Worm (Caenorhabditis elegans) whole organism, L4 larva: ENCODE measurements around the gene srm-2.

Experiments
- T20F7.1 ChIP-seq: fragments of 200-800 bp; sonication (Bioruptor generic); optimal IDR thresholded peaks from 2 replicates; lab custom pipeline; 2018; ENCODE audit warnings: mild to moderate bottlenecking, missing genetic modification characterization, missing compliant biosample characterization
- Y75B8A.6 ChIP-seq: fragments of 200-800 bp; sonication (Bioruptor generic); IDR thresholded peaks from 2 replicates; pipeline ENCODE4 v1.3.6; 2022; ENCODE audit warnings: missing genetic modification reagents, missing genetic modification characterization, missing compliant biosample characterization
- aha-1 ChIP-seq: fragments of 150-350 bp; peaks from one replicate; lab custom pipeline; 2014; ENCODE audit warnings: missing biosample characterization, missing genetic modification characterization
- dve-1 ChIP-seq: sonication (generic microtip); optimal IDR thresholded peaks from 2 replicates; lab custom pipeline; 2017; ENCODE audit warnings: antibody characterized with exemption, mild to moderate bottlenecking, missing genetic modification characterization, missing compliant biosample characterization; ENCODE audit not compliant: insufficient read depth
- fkh-10 ChIP-seq: fragments of 150-350 bp; optimal IDR thresholded peaks from 2 replicates; lab custom pipeline; 2014; ENCODE audit warnings: missing biosample characterization, missing genetic modification reagents, missing genetic modification characterization
- hlh-30 ChIP-seq: sonication (generic microtip); optimal IDR thresholded peaks from 2 replicates; lab custom pipeline; 2017; ENCODE audit warnings: antibody characterized with exemption, mild to moderate bottlenecking, missing genetic modification characterization, missing compliant biosample characterization; ENCODE audit not compliant: insufficient read depth
- hmg-1.1 ChIP-seq: fragments of 200-800 bp; sonication (Bioruptor generic); IDR thresholded peaks from 2 replicates; pipeline ENCODE4 v1.3.6; 2022; ENCODE audit warnings: missing genetic modification reagents, missing genetic modification characterization, missing compliant biosample characterization
- jun-1 ChIP-seq: fragments of 150-350 bp; optimal IDR thresholded peaks from 2 replicates; lab custom pipeline; 2014; ENCODE audit warnings: missing biosample characterization, missing genetic modification reagents, missing genetic modification characterization
- lin-13 ChIP-seq: fragments of 150-350 bp; optimal IDR thresholded peaks from 2 replicates; lab custom pipeline; 2014; ENCODE audit warnings: missing biosample characterization, missing genetic modification reagents, missing genetic modification characterization
- lin-39 ChIP-seq: fragments of 150-350 bp; optimal IDR thresholded peaks from 2 replicates; lab custom pipeline; 2014; ENCODE audit warnings: missing biosample characterization, missing genetic modification reagents, missing genetic modification characterization
- mdt-29 ChIP-seq: fragments of 200-800 bp; sonication (Bioruptor generic); IDR thresholded peaks from 2 replicates; pipeline ENCODE4 v1.3.6; 2022; ENCODE audit warnings: missing genetic modification reagents, missing genetic modification characterization, missing compliant biosample characterization
- nhr-10 ChIP-seq: fragments of 150-350 bp; optimal IDR thresholded peaks from 2 replicates; lab custom pipeline; 2014; ENCODE audit warnings: missing biosample characterization, missing genetic modification characterization
- nhr-102 ChIP-seq: sonication (generic microtip); optimal IDR thresholded peaks from 2 replicates; lab custom pipeline; 2016; ENCODE audit warnings: mild to moderate bottlenecking, missing genetic modification characterization, moderate library complexity, missing compliant biosample characterization
- nhr-41 ChIP-seq: fragments of 200-800 bp; sonication (Bioruptor generic); IDR thresholded peaks from 2 replicates; pipeline ENCODE4 v1.3.6; 2022; ENCODE audit warnings: missing genetic modification reagents, missing genetic modification characterization, missing compliant biosample characterization
- nhr-77 ChIP-seq: fragments of 150-350 bp; optimal IDR thresholded peaks from 2 replicates; lab custom pipeline; 2014; ENCODE audit warnings: missing biosample characterization, missing genetic modification characterization
- pha-4 ChIP-seq, 2 experiments: fragments of 150-350 bp in 1 of 2; fragments of 200-800 bp in 1 of 2; sonication (Bioruptor generic) in 1 of 2; IDR thresholded peaks in 1 of 2; optimal IDR thresholded peaks in 1 of 2; 2 replicates each; pipeline versions ENCODE4 v1.3.6 to Lab custom; 2014 to 2022; ENCODE audit warnings: missing genetic modification characterization in 2 of 2, missing genetic modification reagents in 2 of 2, missing biosample characterization in 1 of 2, missing compliant biosample characterization in 1 of 2
- php-3 ChIP-seq: fragments of 200-800 bp; sonication (Bioruptor generic); IDR thresholded peaks from 2 replicates; pipeline ENCODE4 v1.3.6; 2022; ENCODE audit warnings: missing genetic modification reagents, missing genetic modification characterization, missing compliant biosample characterization
- rbr-2 ChIP-seq: sonication (generic microtip); optimal IDR thresholded peaks from 2 replicates; lab custom pipeline; 2016; ENCODE audit warnings: missing genotype, missing genetic modification characterization, missing compliant biosample characterization
- set-16 ChIP-seq: fragments of 200-800 bp; sonication (Bioruptor generic); IDR thresholded peaks from 2 replicates; pipeline ENCODE4 v1.3.6; 2022; ENCODE audit warnings: missing genetic modification reagents, missing genetic modification characterization, missing compliant biosample characterization
- snpc-1.2 ChIP-seq: fragments of 200-800 bp; sonication (Bioruptor generic); IDR thresholded peaks from 2 replicates; pipeline ENCODE4 v1.3.6; 2022; ENCODE audit warnings: missing genetic modification reagents, missing genetic modification characterization, missing compliant biosample characterization
- spr-1 ChIP-seq: sonication (generic microtip); optimal IDR thresholded peaks from 2 replicates; lab custom pipeline; 2016; ENCODE audit warnings: mild to moderate bottlenecking, missing genetic modification characterization, missing compliant biosample characterization
- unc-62 ChIP-seq, 3 experiments: fragments of 150-350 bp in 1 of 3; sonication (generic microtip); optimal IDR thresholded peaks in 2 of 3; peaks in 1 of 3; 1 replicate in 1 of 3; 2 replicates in 2 of 3; lab custom pipeline; 2014 to 2017; ENCODE audit warnings: missing biosample characterization in 3 of 3, missing genetic modification characterization in 3 of 3, missing genetic modification reagents in 3 of 3, missing genotype in 1 of 3
- zag-1 ChIP-seq: fragments of 150-350 bp; optimal IDR thresholded peaks from 2 replicates; lab custom pipeline; 2014; ENCODE audit warnings: missing biosample characterization, missing genetic modification characterization
- zfp-3 ChIP-seq: fragments of 200-800 bp; sonication (Bioruptor generic); conservative IDR thresholded peaks from 2 replicates; pipeline ENCODE4 v1.3.6; 2022; ENCODE audit warnings: missing genetic modification reagents, missing genetic modification characterization, missing compliant biosample characterization
- zip-2 ChIP-seq: fragments of 150-350 bp; optimal IDR thresholded peaks from 2 replicates; lab custom pipeline; 2014; ENCODE audit warnings: missing biosample characterization, missing genetic modification characterization

srm-2 gene

ce11 chrIV:5005154-5005553 lies 3.3 kb upstream of the srm-2 start:
- TF ChIP-seq unc-62 (GFP tag; optimal IDR thresholded peaks at IDR 0.05 in 1 of 2; lab: Kevin White, UChicago) (peak in 1 of 2 experiments; percentile 90), unc-62 (tag; optimal IDR thresholded peaks at IDR 0.05; lab: Kevin White, UChicago) (no peak), snpc-1.2 (GFP tag; lab: Robert Waterston, UW) (no peak), Y75B8A.6 (GFP tag; lab: Robert Waterston, UW) (no peak), jun-1 (tag; lab: Kevin White, UChicago) (no peak)

ce11 chrIV:5011025-5011424 lies 2.5 kb downstream of the srm-2 start:
- TF ChIP-seq snpc-1.2 (GFP tag; lab: Robert Waterston, UW): peak; percentile 74

- no peak for TF ChIP-seq T20F7.1
- no peak for TF ChIP-seq pha-4 (GFP tag; IDR thresholded peaks at IDR 0.05; lab: Robert Waterston, UW)
- TF ChIP-seq pha-4 (tag; optimal IDR thresholded peaks at IDR 0.05; lab: Kevin White, UChicago): no peak
- no peak for TF ChIP-seq zfp-3 (GFP tag; lab: Robert Waterston, UW)
- no peak for TF ChIP-seq rbr-2 (tag; lab: Kevin White, UChicago)
- no peak for TF ChIP-seq lin-39 (tag; lab: Kevin White, UChicago)
These were observed 3.8 kb downstream of the srm-2 start, which contains the start of gene srm-1 for ce11 chrIV:5012241-5012640. Gene srm-1, plus strand, starts transcription at chrIV:5012541.

ce11 chrIV:5016461-5016860 lies 8.0 kb downstream of the srm-2 start, which contains the start of gene ssq-4:
Gene ssq-4, plus strand, starts transcription at chrIV:5016479.
- peak; percentile 83 for TF ChIP-seq set-16 (GFP tag; lab: Robert Waterston, UW)

- peak; percentile 82 for TF ChIP-seq set-16 (GFP tag; lab: Robert Waterston, UW)
These were observed 8.6 kb downstream of the srm-2 start, which contains the start of gene T28H11.7 for ce11 chrIV:5017075-5017474. Gene T28H11.7, minus strand, starts transcription at chrIV:5017175.

- TF ChIP-seq aha-1 (tag; lab: Kevin White, UChicago) (peak; percentile 30), mdt-29 (GFP tag; lab: Robert Waterston, UW) (no peak)
These were observed 12.1 kb downstream of the srm-2 start, which contains the start of gene T28H11.8 for ce11 chrIV:5020533-5020932. Gene T28H11.8, minus strand, starts transcription at chrIV:5020633.

ce11 chrIV:5025646-5026045 lies 17.2 kb downstream of the srm-2 start, which contains the start of gene C09B9.85:
Gene C09B9.85, minus strand, starts transcription at chrIV:5025746.
- TF ChIP-seq zip-2 (no peak), dve-1 (tag; lab: Kevin White, UChicago) (no peak), spr-1 (tag; lab: Kevin White, UChicago) (no peak), hlh-30 (tag; lab: Kevin White, UChicago) (no peak), aha-1 (tag; lab: Kevin White, UChicago) (no peak), lin-13 (GFP tag; lab: Kevin White, UChicago) (no peak), php-3 (GFP tag; lab: Robert Waterston, UW) (no peak)
- TF ChIP-seq, all 104 proteins: peak for 0

ce11 chrIV:5028978-5029377 lies 20.5 kb downstream of the srm-2 start, which contains the start of the genes best-6 and C09B9.2:
Gene best-6, minus strand, starts transcription at chrIV:5029078.
Gene C09B9.2, plus strand, starts transcription at chrIV:5029291.
- TF ChIP-seq nhr-102 (tag; lab: Kevin White, UChicago) (no peak), nhr-10 (tag; lab: Kevin White, UChicago) (no peak), hmg-1.1 (GFP tag; lab: Robert Waterston, UW) (no peak), unc-62 (GFP tag; optimal IDR thresholded peaks at IDR 0.05 in 1 of 2; lab: Kevin White, UChicago) (peak in 1 of 2 experiments; percentile 87), unc-62 (tag; optimal IDR thresholded peaks at IDR 0.05; lab: Kevin White, UChicago) (no peak), zag-1 (tag; lab: Kevin White, UChicago) (no peak), nhr-77 (no peak), fkh-10 (GFP tag; lab: Kevin White, UChicago) (no peak), nhr-41 (no peak)
